Worm (Caenorhabditis elegans) whole organism, early embryonic: ENCODE measurements around the gene syd-1.

Source experiments
- ama-1 ChIP-seq: fragments of 150-350 bp; optimal IDR thresholded peaks from 2 replicates; lab custom pipeline; 2014
- ets-7 ChIP-seq: sonication (generic microtip); optimal IDR thresholded peaks from 2 replicates; lab custom pipeline; 2016; ENCODE audit warnings: missing genotype, missing genetic modification characterization, missing compliant biosample characterization
- flt-1 ChIP-seq: fragments of 200-800 bp; sonication (Bioruptor generic); IDR thresholded peaks from 2 replicates; pipeline ENCODE4 v1.3.6; 2022; ENCODE audit warnings: missing genetic modification characterization, missing compliant biosample characterization
- pes-1 ChIP-seq: fragments of 200-800 bp; sonication (Bioruptor generic); IDR thresholded peaks from 2 replicates; pipeline ENCODE4 v1.3.6; 2022; ENCODE audit warnings: missing genetic modification reagents, missing genetic modification characterization, missing compliant biosample characterization
- tbx-37 ChIP-seq: fragments of 200-800 bp; sonication (Bioruptor generic); conservative IDR thresholded peaks from 2 replicates; pipeline ENCODE4 v1.3.6; 2022; ENCODE audit warnings: missing genetic modification reagents, missing genetic modification characterization, missing compliant biosample characterization

- TF ChIP-seq pes-1 (GFP tag; lab: Robert Waterston, UW) (no peak), ets-7 (tag; lab: Kevin White, UChicago) (no peak), ama-1 (lab: Kevin White, UChicago) (no peak), flt-1 (GFP tag; lab: Robert Waterston, UW) (no peak), tbx-37 (no peak)
These were observed 26.8 kb upstream of the syd-1 start for ce11 chrII:7621513-7621912.
